Worm (Caenorhabditis elegans) whole organism, young adult: ENCODE data around the gene C42C1.9.

Source experiments
- F23B12.7 ChIP-seq: sonication (generic microtip); optimal IDR thresholded peaks from 2 replicates; lab custom pipeline; 2017; ENCODE audit warnings: missing genetic modification characterization, mild to moderate bottlenecking, missing compliant biosample characterization, antibody characterized with exemption, moderate library complexity; ENCODE audit not compliant: insufficient read depth
- F33H1.4 ChIP-seq: fragments of 200-800 bp; sonication (Bioruptor generic); IDR thresholded peaks from 2 replicates; pipeline ENCODE4 v1.3.6; 2022; ENCODE audit warnings: missing genetic modification reagents, missing genetic modification characterization, missing compliant biosample characterization
- F39B2.1 ChIP-seq: fragments of 200-800 bp; sonication (Bioruptor generic); IDR thresholded peaks from 2 replicates; pipeline ENCODE4 v1.3.6; 2022; ENCODE audit warnings: missing genetic modification reagents, missing genetic modification characterization, missing compliant biosample characterization
- F49E8.2 ChIP-seq: sonication (generic microtip); optimal IDR thresholded peaks from 3 replicates; lab custom pipeline; 2017; ENCODE audit warnings: missing genetic modification characterization, mild to moderate bottlenecking, missing compliant biosample characterization, antibody characterized with exemption, moderate library complexity; ENCODE audit not compliant: insufficient read depth
- F55B11.4 ChIP-seq: sonication (generic microtip); optimal IDR thresholded peaks from 2 replicates; lab custom pipeline; 2016; ENCODE audit warnings: missing compliant biosample characterization, missing genetic modification characterization, borderline replicate concordance; ENCODE audit not compliant: insufficient read depth
- F57C9.4 ChIP-seq: sonication (generic microtip); optimal IDR thresholded peaks from 2 replicates; lab custom pipeline; 2017; ENCODE audit warnings: mild to moderate bottlenecking, missing genetic modification characterization, missing compliant biosample characterization
- K11D2.4 ChIP-seq: fragments of 200-800 bp; sonication (Bioruptor generic); IDR thresholded peaks from 2 replicates; pipeline ENCODE4 v1.3.6; 2022; ENCODE audit warnings: missing genetic modification reagents, missing genetic modification characterization, missing compliant biosample characterization
- Y53F4B.3 ChIP-seq: fragments of 200-800 bp; sonication (Bioruptor generic); IDR thresholded peaks from 2 replicates; pipeline ENCODE4 v1.3.6; 2022; ENCODE audit warnings: missing genetic modification reagents, missing genetic modification characterization, missing compliant biosample characterization
- Y95B8A.8 ChIP-seq: fragments of 200-800 bp; sonication (Bioruptor generic); IDR thresholded peaks from 2 replicates; pipeline ENCODE4 v1.3.6; 2022; ENCODE audit warnings: missing genetic modification reagents, missing genetic modification characterization, missing compliant biosample characterization
- aptf-2 ChIP-seq: fragments of 200-800 bp; sonication (Bioruptor generic); conservative IDR thresholded peaks from 2 replicates; pipeline ENCODE4 v1.3.6; 2022; ENCODE audit warnings: missing genetic modification reagents, missing genetic modification characterization, missing compliant biosample characterization
- attf-3 ChIP-seq: fragments of 200-800 bp; sonication (Bioruptor generic); conservative IDR thresholded peaks from 2 replicates; pipeline ENCODE4 v1.3.6; 2022; ENCODE audit warnings: missing genetic modification reagents, missing genetic modification characterization, missing compliant biosample characterization
- attf-5 ChIP-seq: fragments of 200-800 bp; sonication (Bioruptor generic); optimal IDR thresholded peaks from 2 replicates; lab custom pipeline; 2018; ENCODE audit warnings: mild to moderate bottlenecking, missing genetic modification characterization, missing compliant biosample characterization
- bed-1 ChIP-seq: fragments of 200-800 bp; sonication (Bioruptor generic); IDR thresholded peaks from 2 replicates; pipeline ENCODE4 v1.3.6; 2022; ENCODE audit warnings: missing genetic modification reagents, missing genetic modification characterization, missing compliant biosample characterization
- cebp-2 ChIP-seq: fragments of 200-800 bp; sonication (Bioruptor generic); IDR thresholded peaks from 2 replicates; pipeline ENCODE4 v1.3.6; 2022; ENCODE audit warnings: missing genetic modification characterization, missing compliant biosample characterization
- ceh-100 ChIP-seq: fragments of 200-800 bp; sonication (Bioruptor generic); IDR thresholded peaks from 2 replicates; pipeline ENCODE4 v1.3.6; 2022; ENCODE audit warnings: missing genetic modification reagents, missing genetic modification characterization, missing compliant biosample characterization
- ceh-27 ChIP-seq: fragments of 200-800 bp; sonication (Bioruptor generic); optimal IDR thresholded peaks from 2 replicates; lab custom pipeline; 2018; ENCODE audit warnings: mild to moderate bottlenecking, missing genetic modification characterization, moderate library complexity, missing compliant biosample characterization
- die-1 ChIP-seq: sonication (generic microtip); optimal IDR thresholded peaks from 2 replicates; lab custom pipeline; 2016; ENCODE audit warnings: missing genotype, mild to moderate bottlenecking, missing genetic modification characterization, missing compliant biosample characterization
- dpl-1 ChIP-seq: fragments of 150-350 bp; optimal IDR thresholded peaks from 2 replicates; lab custom pipeline; 2014; ENCODE audit warnings: missing biosample characterization, missing genetic modification reagents, missing genetic modification characterization
- efl-1 ChIP-seq: fragments of 150-350 bp; optimal IDR thresholded peaks from 2 replicates; lab custom pipeline; 2014; ENCODE audit warnings: missing biosample characterization, missing genetic modification reagents, missing genetic modification characterization
- egrh-3 ChIP-seq: fragments of 200-800 bp; sonication (Bioruptor generic); IDR thresholded peaks from 2 replicates; pipeline ENCODE4 v1.3.6; 2022; ENCODE audit warnings: missing genetic modification reagents, missing genetic modification characterization, missing compliant biosample characterization
- him-1 ChIP-seq: sonication (generic microtip); optimal IDR thresholded peaks from 2 replicates; lab custom pipeline; 2016; ENCODE audit warnings: missing genotype, missing genetic modification reagents, missing genetic modification characterization, missing compliant biosample characterization
- hmg-1.2 ChIP-seq: fragments of 200-800 bp; sonication (Bioruptor generic); IDR thresholded peaks from 2 replicates; pipeline ENCODE4 v1.3.6; 2022; ENCODE audit warnings: missing genetic modification reagents, missing genetic modification characterization, missing compliant biosample characterization
- hmg-20 ChIP-seq: fragments of 200-800 bp; sonication (Bioruptor generic); IDR thresholded peaks from 2 replicates; pipeline ENCODE4 v1.3.6; 2022; ENCODE audit warnings: missing genetic modification reagents, missing genetic modification characterization, missing compliant biosample characterization
- lin-26 ChIP-seq: fragments of 200-800 bp; sonication (Bioruptor generic); IDR thresholded peaks from 2 replicates; pipeline ENCODE4 v1.3.6; 2022; ENCODE audit warnings: missing genetic modification reagents, missing genetic modification characterization, missing compliant biosample characterization
- lin-35 ChIP-seq, 3 experiments: fragments of 150-350 bp in 2 of 3; sonication (generic microtip) in 1 of 3; optimal IDR thresholded peaks; 2 replicates each; lab custom pipeline; 2014 to 2018; ENCODE audit warnings: missing biosample characterization in 3 of 3, missing genetic modification characterization in 3 of 3, missing genetic modification reagents in 3 of 3
- lsl-1 ChIP-seq: fragments of 200-800 bp; sonication (Bioruptor generic); optimal IDR thresholded peaks from 2 replicates; lab custom pipeline; 2018; ENCODE audit warnings: mild to moderate bottlenecking, missing genetic modification characterization, moderate library complexity, missing compliant biosample characterization
- mes-4 ChIP-seq: sonication (generic microtip); optimal IDR thresholded peaks from 2 replicates; lab custom pipeline; 2016; ENCODE audit warnings: missing genotype, missing genetic modification characterization, missing compliant biosample characterization
- nfya-2 ChIP-seq: fragments of 200-800 bp; sonication (Bioruptor generic); IDR thresholded peaks from 2 replicates; pipeline ENCODE4 v1.3.6; 2022; ENCODE audit warnings: missing genetic modification reagents, missing genetic modification characterization, missing compliant biosample characterization
- nhr-120 ChIP-seq: fragments of 200-800 bp; sonication (Bioruptor generic); IDR thresholded peaks from 2 replicates; pipeline ENCODE4 v1.3.6; 2022; ENCODE audit warnings: missing genetic modification characterization, missing compliant biosample characterization
- rec-8 ChIP-seq, 2 experiments: sonication (generic microtip); optimal IDR thresholded peaks; 2 replicates each; lab custom pipeline; 2016; ENCODE audit warnings: mild to moderate bottlenecking in 2 of 2, missing genetic modification characterization in 2 of 2, missing genetic modification reagents in 2 of 2, missing genotype in 2 of 2, missing biosample characterization in 1 of 2, missing compliant biosample characterization in 1 of 2, moderate library complexity in 1 of 2
- sdz-38 ChIP-seq: sonication (generic microtip); optimal IDR thresholded peaks from 2 replicates; lab custom pipeline; 2016; ENCODE audit warnings: missing genotype, missing genetic modification characterization, missing compliant biosample characterization
- snpc-1.3 ChIP-seq: sonication (generic microtip); optimal IDR thresholded peaks from 2 replicates; lab custom pipeline; 2017; ENCODE audit warnings: missing genetic modification characterization, mild to moderate bottlenecking, missing compliant biosample characterization, antibody characterized with exemption, moderate library complexity, missing genotype, missing genetic modification reagents; ENCODE audit not compliant: insufficient read depth
- snpc-3.4 ChIP-seq: sonication (generic microtip); optimal IDR thresholded peaks from 2 replicates; lab custom pipeline; 2017; ENCODE audit warnings: missing genetic modification characterization, mild to moderate bottlenecking, missing compliant biosample characterization, antibody characterized with exemption, moderate library complexity, missing genotype, missing genetic modification reagents
- snpc-4 ChIP-seq, 5 experiments: fragments of 150-350 bp in 1 of 5; sonication (generic microtip) in 4 of 5; optimal IDR thresholded peaks; 2 replicates each; lab custom pipeline; 2014 to 2018; ENCODE audit warnings: missing genetic modification characterization in 5 of 5, missing biosample characterization in 3 of 5, antibody characterized with exemption in 2 of 5, mild to moderate bottlenecking in 2 of 5, missing compliant biosample characterization in 2 of 5, missing genotype in 2 of 5, moderate library complexity in 2 of 5, missing genetic modification reagents in 1 of 5
- somi-1 ChIP-seq: fragments of 200-800 bp; sonication (Bioruptor generic); optimal IDR thresholded peaks from 2 replicates; lab custom pipeline; 2018; ENCODE audit warnings: mild to moderate bottlenecking, missing genetic modification characterization, missing compliant biosample characterization
- sptf-2 ChIP-seq: fragments of 200-800 bp; sonication (Bioruptor generic); optimal IDR thresholded peaks from 2 replicates; lab custom pipeline; 2018; ENCODE audit warnings: mild to moderate bottlenecking, missing genetic modification characterization, missing compliant biosample characterization
- tlf-1 ChIP-seq: fragments of 200-800 bp; sonication (Bioruptor generic); optimal IDR thresholded peaks from 2 replicates; lab custom pipeline; 2018; ENCODE audit warnings: mild to moderate bottlenecking, missing genetic modification characterization, missing compliant biosample characterization
- ztf-22 ChIP-seq: fragments of 200-800 bp; sonication (Bioruptor generic); optimal IDR thresholded peaks from 2 replicates; lab custom pipeline; 2018; ENCODE audit warnings: mild to moderate bottlenecking, missing genetic modification characterization, moderate library complexity, missing compliant biosample characterization
- ztf-25 ChIP-seq: fragments of 200-800 bp; sonication (Bioruptor generic); IDR thresholded peaks from 2 replicates; pipeline ENCODE4 v1.3.6; 2022; ENCODE audit warnings: missing genetic modification reagents, missing genetic modification characterization, missing compliant biosample characterization
- ztf-3 ChIP-seq: fragments of 200-800 bp; sonication (Bioruptor generic); optimal IDR thresholded peaks from 2 replicates; lab custom pipeline; 2018; ENCODE audit warnings: mild to moderate bottlenecking, missing genetic modification characterization, missing compliant biosample characterization
- ztf-6 ChIP-seq: fragments of 200-800 bp; sonication (Bioruptor generic); IDR thresholded peaks from 2 replicates; pipeline ENCODE4 v1.3.6; 2022; ENCODE audit warnings: missing genetic modification reagents, missing genetic modification characterization, missing compliant biosample characterization

Gene C42C1.9

DNA sequence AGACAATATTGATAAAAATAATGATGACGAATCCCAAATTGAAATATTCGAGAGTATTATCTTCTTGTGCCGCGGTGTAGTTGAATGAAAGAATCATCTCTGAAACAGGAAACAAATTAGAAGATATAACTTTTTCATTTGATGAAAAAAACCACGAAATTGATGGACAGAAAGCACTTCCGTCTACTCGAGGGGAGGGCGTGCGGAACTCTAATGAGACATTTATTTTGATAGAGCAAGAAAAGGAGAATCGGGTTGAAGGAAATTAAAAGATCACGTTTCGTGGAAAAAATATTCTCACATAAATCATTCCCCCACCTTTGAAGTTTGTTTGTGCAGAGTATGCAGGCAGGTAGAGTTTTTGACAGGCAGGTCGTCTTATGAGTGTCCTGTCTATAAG is 27.9 kb upstream of the C42C1.9 start, which contains the start of gene sre-14:
TSS of gene sre-14 (minus strand) at position 101 of the 400 bp plus-strand sequence.
- TF ChIP-seq hmg-1.2 (GFP tag; lab: Robert Waterston, UW) (no peak), lin-26 (GFP tag; lab: Robert Waterston, UW) (no peak)

ce11 chrIV:12265877-12266276 is 23.4 kb upstream of the C42C1.9 start:
- TF ChIP-seq F55B11.4 (tag; lab: Kevin White, UChicago) (no peak), aptf-2 (GFP tag; lab: Robert Waterston, UW) (no peak), egrh-3 (GFP tag; lab: Robert Waterston, UW) (no peak), tlf-1 (GFP tag; lab: Kevin White, UChicago) (no peak), attf-3 (no peak), F57C9.4 (tag; lab: Kevin White, UChicago) (no peak), ztf-22 (no peak), K11D2.4 (GFP tag; lab: Robert Waterston, UW) (no peak), snpc-1.3 (no peak), ztf-3 (no peak), Y95B8A.8 (no peak), bed-1 (GFP tag; lab: Robert Waterston, UW) (no peak)

- TF ChIP-seq hmg-20 (no peak), attf-5 (peak; percentile 43), sptf-2 (GFP tag; lab: Kevin White, UChicago) (no peak), F23B12.7 (peak; percentile 64), ceh-100 (GFP tag; lab: Robert Waterston, UW) (no peak), tlf-1 (GFP tag; lab: Kevin White, UChicago) (no peak), Y53F4B.3 (GFP tag; lab: Robert Waterston, UW) (no peak), ztf-6 (no peak), F39B2.1 (GFP tag; lab: Robert Waterston, UW) (no peak), rec-8 (tag; optimal IDR thresholded peaks at IDR 0.05; lab: Kevin White, UChicago) (no peak), Y95B8A.8 (no peak), ztf-25 (GFP tag; lab: Robert Waterston, UW) (no peak), ceh-27 (peak; percentile 8), nfya-2 (GFP tag; lab: Robert Waterston, UW) (no peak), efl-1 (GFP tag; lab: Kevin White, UChicago) (peak; percentile 39), snpc-3.4 (tag; lab: Kevin White, UChicago) (peak; percentile 59), him-1 (tag; lab: Kevin White, UChicago) (no peak), lin-35 (GFP tag; optimal IDR thresholded peaks at IDR 0.05; lab: Kevin White, UChicago) (peak in 1 of 3 experiments; percentile 46), lsl-1 (peak; percentile 76), mes-4 (tag; lab: Kevin White, UChicago) (no peak), die-1 (tag; lab: Kevin White, UChicago) (no peak), attf-3 (peak; percentile 40; the same call in 1 of the 2 replicates), ztf-22 (no peak), snpc-1.3 (no peak), F49E8.2 (peak; percentile 8), F33H1.4 (peak; percentile 74), sdz-38 (tag; lab: Kevin White, UChicago) (no peak), nhr-120 (GFP tag; lab: Robert Waterston, UW) (no peak), cebp-2 (GFP tag; lab: Robert Waterston, UW) (no peak), snpc-4 (GFP tag; optimal IDR thresholded peaks at IDR 0.05; lab: Kevin White, UChicago) (no peak), snpc-4 (tag; optimal IDR thresholded peaks at IDR 0.05; lab: Kevin White, UChicago) (peak in 3 of 4 experiments; percentile 7 to 48 (median 29)), somi-1 (GFP tag; lab: Kevin White, UChicago) (no peak), hmg-1.2 (GFP tag; lab: Robert Waterston, UW) (peak; percentile 10; the same call in 1 of the 2 replicates), K11D2.4 (GFP tag; lab: Robert Waterston, UW) (0 out of 2 replicates have a peak, but pooled peaks have one; percentile 18), dpl-1 (GFP tag; lab: Kevin White, UChicago) (no peak)
Observed at ce11 chrIV:12268272-12269045, 20.8 kb upstream of the C42C1.9 start, which contains the start of the genes ppm-1.H and rpl-34. TSS of gene ppm-1.H (minus strand) at chrIV:12268322. TSS of gene rpl-34 (plus strand) at chrIV:12268995.
